Fruit fly (Drosophila melanogaster) whole organism, embryonic: Measurements from ENCODE around the gene Bet3.

Experiments
- Antp ChIP-seq: fragments of 200-800 bp; sonication (Bioruptor generic); optimal IDR thresholded peaks from 3 replicates; lab custom pipeline; 2016; ENCODE audit warnings: missing biosample characterization, missing genetic modification characterization
- BEAF-32 ChIP-seq: fragments of 200-800 bp; sonication (Bioruptor generic); optimal IDR thresholded peaks from 3 replicates; lab custom pipeline; 2017; ENCODE audit warnings: missing biosample characterization, missing genetic modification characterization, mild to moderate bottlenecking, moderate library complexity, missing genetic modification reagents
- CG10209 ChIP-seq: fragments of 200-800 bp; sonication (Bioruptor generic); optimal IDR thresholded peaks from 3 replicates; lab custom pipeline; 2017; ENCODE audit warnings: missing biosample characterization, mild to moderate bottlenecking, missing genetic modification characterization, missing genetic modification reagents
- CG12391 ChIP-seq: fragments of 200-800 bp; sonication (Bioruptor generic); optimal IDR thresholded peaks from 3 replicates; lab custom pipeline; 2018; ENCODE audit warnings: missing biosample characterization, mild to moderate bottlenecking, missing genetic modification characterization, moderate library complexity
- CG12659 ChIP-seq: fragments of 200-800 bp; sonication (Bioruptor generic); optimal IDR thresholded peaks from 3 replicates; lab custom pipeline; 2017; ENCODE audit warnings: mild to moderate bottlenecking, missing biosample characterization, missing genetic modification reagents, missing genetic modification characterization
- CG12769 ChIP-seq: fragments of 200-800 bp; sonication (Bioruptor generic); optimal IDR thresholded peaks from 2 replicates; lab custom pipeline; 2019; ENCODE audit warnings: missing biosample characterization, mild to moderate bottlenecking, missing genetic modification characterization, moderate library complexity
- CG13624 ChIP-seq: fragments of 200-800 bp; sonication (Bioruptor generic); optimal IDR thresholded peaks from 2 replicates; lab custom pipeline; 2016; ENCODE audit warnings: missing biosample characterization, missing genetic modification characterization
- CG14441 ChIP-seq: fragments of 200-800 bp; sonication (Bioruptor generic); IDR thresholded peaks from 2 replicates; pipeline ENCODE4 v1.3.6; 2022; ENCODE audit warnings: missing biosample characterization, missing genetic modification characterization
- CG14710 ChIP-seq: fragments of 200-800 bp; sonication (Bioruptor generic); optimal IDR thresholded peaks from 3 replicates; lab custom pipeline; 2019; ENCODE audit warnings: missing biosample characterization, mild to moderate bottlenecking, missing genetic modification characterization, moderate library complexity
- CG17328 ChIP-seq: fragments of 200-800 bp; sonication (Bioruptor generic); IDR thresholded peaks from 2 replicates; pipeline ENCODE4 v1.3.6; 2022; ENCODE audit warnings: missing biosample characterization, missing genetic modification characterization
- CG31441 ChIP-seq: fragments of 200-800 bp; sonication (Bioruptor generic); IDR thresholded peaks from 2 replicates; pipeline ENCODE4 v1.3.6; 2022; ENCODE audit warnings: missing biosample characterization, missing genetic modification characterization
- CG34376 ChIP-seq: fragments of 200-800 bp; sonication (Bioruptor generic); optimal IDR thresholded peaks from 2 replicates; lab custom pipeline; 2018; ENCODE audit warnings: missing biosample characterization, mild to moderate bottlenecking, missing genetic modification characterization
- CG42726 ChIP-seq: fragments of 200-800 bp; sonication (Bioruptor generic); IDR thresholded peaks from 2 replicates; pipeline ENCODE4 v1.3.6; 2022; ENCODE audit warnings: missing biosample characterization, missing genetic modification characterization; ENCODE audit not compliant: partially characterized antibody
- CG5953 ChIP-seq: fragments of 200-800 bp; sonication (Bioruptor generic); IDR thresholded peaks from 2 replicates; pipeline ENCODE4 v1.3.6; 2022; ENCODE audit warnings: missing biosample characterization, missing genetic modification characterization
- CG8478 ChIP-seq: fragments of >200 bp; optimal IDR thresholded peaks from 2 replicates; lab custom pipeline; 2018
- CG9609 ChIP-seq: fragments of 200-800 bp; sonication (Bioruptor generic); optimal IDR thresholded peaks from 3 replicates; lab custom pipeline; 2016; ENCODE audit warnings: missing biosample characterization, missing genetic modification characterization
- D ChIP-seq, 2 experiments: fragments of 200-800 bp in 1 of 2; fragments of >200 bp in 1 of 2; sonication (Bioruptor generic) in 1 of 2; optimal IDR thresholded peaks; 2 replicates in 1 of 2; 3 replicates in 1 of 2; lab custom pipeline; 2017; ENCODE audit warnings: mild to moderate bottlenecking in 1 of 2, missing biosample characterization in 1 of 2, missing genetic modification characterization in 1 of 2, missing genetic modification reagents in 1 of 2
- Dbx ChIP-seq: fragments of 200-800 bp; sonication (Bioruptor generic); IDR thresholded peaks from 3 replicates; pipeline ENCODE4 v1.3.6; 2022; ENCODE audit warnings: missing biosample characterization, missing genetic modification characterization
- Dip3 ChIP-seq: fragments of 200-800 bp; sonication (Bioruptor generic); optimal IDR thresholded peaks from 3 replicates; lab custom pipeline; 2016; ENCODE audit warnings: missing biosample characterization, missing genetic modification characterization
- ERR ChIP-seq: fragments of 200-800 bp; sonication (Bioruptor generic); optimal IDR thresholded peaks from 2 replicates; lab custom pipeline; 2016; ENCODE audit warnings: missing biosample characterization, missing genetic modification characterization
- H2.0 ChIP-seq: fragments of 200-800 bp; sonication (Bioruptor generic); IDR thresholded peaks from 2 replicates; pipeline ENCODE4 v1.3.6; 2022; ENCODE audit warnings: missing biosample characterization, missing genetic modification characterization
- Lpt ChIP-seq: fragments of >200 bp; optimal IDR thresholded peaks from 2 replicates; lab custom pipeline; 2018; ENCODE audit warnings: missing biosample characterization, missing genetic modification characterization
- Oli ChIP-seq: fragments of 200-800 bp; sonication (Bioruptor generic); optimal IDR thresholded peaks from 2 replicates; lab custom pipeline; 2018; ENCODE audit warnings: missing biosample characterization, mild to moderate bottlenecking, missing genetic modification characterization, moderate library complexity
- Six4 ChIP-seq: fragments of 200-800 bp; sonication (Bioruptor generic); optimal IDR thresholded peaks from 2 replicates; lab custom pipeline; 2016; ENCODE audit warnings: missing biosample characterization, missing genetic modification characterization
- btn ChIP-seq: fragments of 200-800 bp; sonication (Bioruptor generic); optimal IDR thresholded peaks from 2 replicates; lab custom pipeline; 2016; ENCODE audit warnings: missing biosample characterization, missing genetic modification characterization
- chm ChIP-seq: fragments of 200-800 bp; sonication (Bioruptor generic); IDR thresholded peaks from 2 replicates; pipeline ENCODE4 v1.3.6; 2022; ENCODE audit warnings: missing biosample characterization, missing genetic modification characterization
- disco-r ChIP-seq: fragments of 200-800 bp; sonication (Bioruptor generic); optimal IDR thresholded peaks from 2 replicates; lab custom pipeline; 2016; ENCODE audit warnings: missing biosample characterization, missing genetic modification characterization
- dmrt11E ChIP-seq: fragments of 200-800 bp; sonication (Bioruptor generic); optimal IDR thresholded peaks from 3 replicates; lab custom pipeline; 2018; ENCODE audit warnings: missing biosample characterization, mild to moderate bottlenecking, missing genetic modification characterization, moderate library complexity
- fd102C ChIP-seq: fragments of 200-800 bp; sonication (Bioruptor generic); optimal IDR thresholded peaks from 2 replicates; lab custom pipeline; 2018; ENCODE audit warnings: missing biosample characterization, mild to moderate bottlenecking, missing genetic modification characterization, moderate library complexity
- fu2 ChIP-seq: fragments of 200-800 bp; sonication (Bioruptor generic); optimal IDR thresholded peaks from 2 replicates; lab custom pipeline; 2016; ENCODE audit warnings: missing biosample characterization, missing genetic modification characterization
- gfzf ChIP-seq: fragments of 200-800 bp; sonication (Bioruptor generic); optimal IDR thresholded peaks from 2 replicates; lab custom pipeline; 2016; ENCODE audit warnings: missing biosample characterization, mild to moderate bottlenecking, missing genetic modification characterization, moderate library complexity
- grau ChIP-seq: fragments of 200-800 bp; optimal IDR thresholded peaks from 3 replicates; lab custom pipeline; 2019; ENCODE audit warnings: missing biosample characterization, mild to moderate bottlenecking, missing genetic modification characterization, moderate library complexity
- gro ChIP-seq: fragments of 200-800 bp; sonication (Bioruptor generic); optimal IDR thresholded peaks from 2 replicates; lab custom pipeline; 2016; ENCODE audit warnings: missing biosample characterization, missing genetic modification characterization
- ind ChIP-seq: fragments of 200-800 bp; sonication (Bioruptor generic); optimal IDR thresholded peaks from 3 replicates; lab custom pipeline; 2016; ENCODE audit warnings: missing biosample characterization, missing genetic modification characterization
- lbe ChIP-seq: fragments of 200-800 bp; sonication (Bioruptor generic); optimal IDR thresholded peaks from 2 replicates; lab custom pipeline; 2016; ENCODE audit warnings: missing biosample characterization, mild to moderate bottlenecking, missing genetic modification characterization
- lmd ChIP-seq: fragments of 200-800 bp; sonication (Bioruptor generic); IDR thresholded peaks from 2 replicates; pipeline ENCODE4 v1.3.6; 2022; ENCODE audit warnings: missing biosample characterization, missing genetic modification characterization
- lov ChIP-seq, 2 experiments: fragments of 200-800 bp in 1 of 2; fragments of >200 bp in 1 of 2; sonication (Bioruptor generic) in 1 of 2; IDR thresholded peaks in 1 of 2; optimal IDR thresholded peaks in 1 of 2; 2 replicates in 1 of 2; 3 replicates in 1 of 2; pipeline versions ENCODE4 v1.3.6 to Lab custom; 2017 to 2022; ENCODE audit warnings: missing biosample characterization in 1 of 2, missing genetic modification characterization in 1 of 2
- mam ChIP-seq: fragments of 200-800 bp; sonication (Bioruptor generic); optimal IDR thresholded peaks from 3 replicates; lab custom pipeline; 2016; ENCODE audit warnings: missing biosample characterization, missing genetic modification characterization
- mirr ChIP-seq: fragments of 200-800 bp; sonication (Bioruptor generic); optimal IDR thresholded peaks from 3 replicates; lab custom pipeline; 2018; ENCODE audit warnings: missing biosample characterization, mild to moderate bottlenecking, missing genetic modification characterization
- nerfin-1 ChIP-seq: fragments of 200-800 bp; sonication (Bioruptor generic); optimal IDR thresholded peaks from 3 replicates; lab custom pipeline; 2019; ENCODE audit warnings: missing biosample characterization, mild to moderate bottlenecking, missing genetic modification characterization, moderate library complexity
- odd ChIP-seq: fragments of 200-800 bp; sonication (Bioruptor generic); optimal IDR thresholded peaks from 2 replicates; lab custom pipeline; 2017; ENCODE audit warnings: missing biosample characterization, mild to moderate bottlenecking, missing genetic modification characterization
- pum ChIP-seq: fragments of 200-800 bp; sonication (Bioruptor generic); optimal IDR thresholded peaks from 2 replicates; lab custom pipeline; 2016; ENCODE audit warnings: missing biosample characterization, missing genetic modification characterization
- rib ChIP-seq: fragments of 200-800 bp; sonication (Bioruptor generic); IDR thresholded peaks from 2 replicates; pipeline ENCODE4 v1.3.6; 2022; ENCODE audit warnings: missing biosample characterization, missing genetic modification characterization
- slou ChIP-seq: fragments of 200-800 bp; sonication (Bioruptor generic); optimal IDR thresholded peaks from 3 replicates; lab custom pipeline; 2016; ENCODE audit warnings: missing biosample characterization, missing genetic modification characterization
- sna ChIP-seq: fragments of 200-800 bp; sonication (Bioruptor generic); IDR thresholded peaks from 2 replicates; pipeline ENCODE4 v1.3.6; 2022; ENCODE audit warnings: missing biosample characterization, missing genetic modification characterization; ENCODE audit not compliant: partially characterized antibody
- tll ChIP-seq, 2 experiments: fragments of 200-800 bp in 1 of 2; fragments of >200 bp in 1 of 2; sonication (Bioruptor generic) in 1 of 2; optimal IDR thresholded peaks; 2 replicates each; lab custom pipeline; 2017 to 2019; ENCODE audit warnings: missing biosample characterization in 2 of 2, missing genetic modification characterization in 2 of 2, mild to moderate bottlenecking in 1 of 2, moderate library complexity in 1 of 2
- twi ChIP-seq: fragments of 200-800 bp; optimal IDR thresholded peaks from 2 replicates; lab custom pipeline; 2019; ENCODE audit warnings: missing biosample characterization, mild to moderate bottlenecking, missing genetic modification characterization, moderate library complexity
- vnd ChIP-seq: fragments of 200-800 bp; sonication (Bioruptor generic); IDR thresholded peaks from 3 replicates; pipeline ENCODE4 v1.3.6; 2022; ENCODE audit warnings: missing biosample characterization, missing genetic modification characterization; ENCODE audit not compliant: partially characterized antibody
- zen2 ChIP-seq: fragments of 200-800 bp; sonication (Bioruptor generic); IDR thresholded peaks from 3 replicates; pipeline ENCODE4 v1.3.6; 2022; ENCODE audit warnings: missing biosample characterization, missing genetic modification characterization; ENCODE audit not compliant: partially characterized antibody

The Bet3 gene

DNA sequence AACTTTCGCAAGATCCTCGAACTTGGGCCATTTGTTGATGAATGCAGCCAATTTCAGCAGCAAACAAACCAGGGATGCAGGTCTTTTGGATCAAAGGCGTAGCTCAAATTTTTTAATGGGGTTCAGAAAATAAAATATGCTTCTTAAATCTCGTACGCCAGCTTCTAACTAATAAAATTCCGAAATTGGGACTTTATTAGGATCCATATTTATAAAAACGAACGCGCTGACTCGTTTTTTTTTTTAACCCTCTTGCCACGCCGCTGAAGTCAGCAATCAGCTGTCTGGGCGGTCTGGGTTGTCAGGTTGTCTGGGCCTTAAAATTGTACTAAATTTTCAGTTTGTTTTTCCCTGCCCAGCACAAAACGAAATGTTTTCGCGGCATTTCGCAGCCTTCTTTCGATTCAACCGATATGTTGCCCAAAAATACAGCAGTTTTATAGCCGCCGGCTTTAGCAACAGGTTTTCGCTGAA is 15.6 kb upstream of the Bet3 start, which contains the start of gene CG3437 (continued):
- peak; percentile 98 for TF ChIP-seq CG5953
- TF ChIP-seq CG12659 (GFP tag; lab: Kevin White, UChicago), result peak; percentile 99
- peak; percentile 97 for TF ChIP-seq ERR
- TF ChIP-seq mam (GFP tag; lab: Kevin White, UChicago), result peak; percentile 99
- TF ChIP-seq CG12391 (tag; lab: Kevin White, UChicago), result peak; percentile 98
- peak; percentile 82 for TF ChIP-seq fd102C
- peak; percentile 97 for TF ChIP-seq btn (GFP tag; lab: Kevin White, UChicago)
- TF ChIP-seq grau (tag; lab: Kevin White, UChicago), result peak; percentile 97
- TF ChIP-seq lbe, result peak; percentile 97
- peak; percentile 99 for TF ChIP-seq H2.0
- peak; percentile 97 for TF ChIP-seq disco-r
- TF ChIP-seq D (optimal IDR thresholded peaks at IDR 0.05; lab: Kevin White, UChicago), result no peak
- peak; percentile 98 for TF ChIP-seq D (GFP tag; optimal IDR thresholded peaks at IDR 0.05; lab: Kevin White, UChicago)
- peak; percentile 98 for TF ChIP-seq ind
- TF ChIP-seq nerfin-1 (tag; lab: Kevin White, UChicago), result peak; percentile 98
- TF ChIP-seq CG8478 (lab: Kevin White, UChicago), result no peak
- peak; percentile 99 for TF ChIP-seq CG13624
- no peak; the same call in 1 of the 2 replicates for TF ChIP-seq sna
- no peak for TF ChIP-seq zen2 (GFP tag; lab: Robert Waterston, UW)
- TF ChIP-seq lov (optimal IDR thresholded peaks at IDR 0.05; lab: Kevin White, UChicago), result no peak
- TF ChIP-seq lov (GFP tag; IDR thresholded peaks at IDR 0.05; lab: Robert Waterston, UW), result peak; percentile 100
- peak; percentile 99 for TF ChIP-seq rib (GFP tag; lab: Robert Waterston, UW)
- TF ChIP-seq gfzf (GFP tag; lab: Kevin White, UChicago), result peak; percentile 39
- peak; percentile 99 for TF ChIP-seq Dip3 (GFP tag; lab: Kevin White, UChicago)
- TF ChIP-seq CG9609, result peak; percentile 98
- TF ChIP-seq vnd (GFP tag; lab: Robert Waterston, UW), result 0 out of 3 replicates have a peak, but pooled peaks have one; percentile 29
- peak; percentile 100 for TF ChIP-seq CG14441 (GFP tag; lab: Robert Waterston, UW)
- peak; percentile 98 for TF ChIP-seq CG14710
- TF ChIP-seq Lpt (GFP tag; lab: Kevin White, UChicago), result no peak
- TF ChIP-seq twi (tag; lab: Kevin White, UChicago), result peak; percentile 93
- TF ChIP-seq dmrt11E (tag; lab: Kevin White, UChicago), result peak; percentile 97
- TF ChIP-seq CG31441, result peak; percentile 98
- peak; percentile 99 for TF ChIP-seq Dbx
- peak; percentile 99 for TF ChIP-seq Oli (tag; lab: Kevin White, UChicago)
- peak; percentile 98 for TF ChIP-seq fu2 (GFP tag; lab: Kevin White, UChicago)
- TF ChIP-seq CG10209 (GFP tag; lab: Kevin White, UChicago), result peak; percentile 99
- peak; percentile 99 for TF ChIP-seq CG34376 (GFP tag; lab: Kevin White, UChicago)
- peak; percentile 98 for TF ChIP-seq gro
- peak; percentile 99 for TF ChIP-seq CG12769 (tag; lab: Kevin White, UChicago)
- TF ChIP-seq pum (GFP tag; lab: Kevin White, UChicago), result peak; percentile 99
- TF ChIP-seq lmd, result peak; percentile 99
- no peak for TF ChIP-seq CG42726 (GFP tag; lab: Robert Waterston, UW)
- peak; percentile 99 for TF ChIP-seq Antp (GFP tag; lab: Kevin White, UChicago)
- peak in 1 of 2 experiments; percentile 84 for TF ChIP-seq tll (GFP tag; optimal IDR thresholded peaks at IDR 0.05; lab: Kevin White, UChicago)
- peak; percentile 95 for TF ChIP-seq slou
- peak; percentile 99 for TF ChIP-seq mirr (GFP tag; lab: Kevin White, UChicago)
- peak; percentile 98 for TF ChIP-seq odd (GFP tag; lab: Kevin White, UChicago)
- TF ChIP-seq chm (GFP tag; lab: Robert Waterston, UW), result peak; percentile 99
- peak; percentile 47 for TF ChIP-seq BEAF-32 (GFP tag; lab: Kevin White, UChicago)
- peak; percentile 99 for TF ChIP-seq CG17328 (GFP tag; lab: Robert Waterston, UW)
- TF ChIP-seq Six4 (GFP tag; lab: Kevin White, UChicago), result peak; percentile 97
